Worm (Caenorhabditis elegans) whole organism, L2 larva: Measurements from ENCODE around the gene piit-1.

Experiments
- C34F6.9 ChIP-seq: fragments of 150-350 bp; optimal IDR thresholded peaks from 2 replicates; lab custom pipeline; 2014; ENCODE audit warnings: missing biosample characterization, missing genetic modification characterization
- F13H6.1 ChIP-seq: sonication (generic microtip); optimal IDR thresholded peaks from 2 replicates; lab custom pipeline; 2016; ENCODE audit warnings: missing genetic modification characterization, missing compliant biosample characterization
- R02D3.7 ChIP-seq: fragments of 150-350 bp; optimal IDR thresholded peaks from 2 replicates; lab custom pipeline; 2014; ENCODE audit warnings: missing biosample characterization, missing genetic modification characterization
- Y55F3AM.14 ChIP-seq: fragments of 200-800 bp; sonication (Bioruptor generic); optimal IDR thresholded peaks from 2 replicates; lab custom pipeline; 2018; ENCODE audit warnings: mild to moderate bottlenecking, missing genetic modification characterization, missing compliant biosample characterization
- ZK546.5 ChIP-seq: sonication (generic microtip); optimal IDR thresholded peaks from 2 replicates; lab custom pipeline; 2017; ENCODE audit warnings: missing biosample characterization, missing genetic modification characterization
- alr-1 ChIP-seq: fragments of 150-350 bp; optimal IDR thresholded peaks from 2 replicates; lab custom pipeline; 2014; ENCODE audit warnings: missing biosample characterization, missing genetic modification characterization
- ama-1 ChIP-seq: fragments of 150-350 bp; optimal IDR thresholded peaks from 2 replicates; lab custom pipeline; 2018; ENCODE audit warnings: inconsistent platforms
- blmp-1 ChIP-seq: sonication (generic microtip); optimal IDR thresholded peaks from 2 replicates; lab custom pipeline; 2017; ENCODE audit warnings: missing genetic modification characterization, mild to moderate bottlenecking, missing compliant biosample characterization, antibody characterized with exemption, moderate library complexity; ENCODE audit not compliant: insufficient read depth
- ceh-16 ChIP-seq: fragments of 150-350 bp; optimal IDR thresholded peaks from 2 replicates; lab custom pipeline; 2014; ENCODE audit warnings: missing biosample characterization, missing genetic modification characterization
- ceh-82 ChIP-seq: fragments of 150-350 bp; optimal IDR thresholded peaks from 2 replicates; lab custom pipeline; 2014; ENCODE audit warnings: missing biosample characterization, missing genetic modification characterization
- dmd-4 ChIP-seq: sonication (generic microtip); optimal IDR thresholded peaks from 2 replicates; lab custom pipeline; 2017; ENCODE audit warnings: missing biosample characterization, missing genetic modification characterization
- egl-27 ChIP-seq: sonication (generic microtip); optimal IDR thresholded peaks from 3 replicates; lab custom pipeline; 2017; ENCODE audit warnings: missing biosample characterization, missing genetic modification reagents, missing genetic modification characterization
- elt-1 ChIP-seq: fragments of 150-350 bp; optimal IDR thresholded peaks from 2 replicates; lab custom pipeline; 2014; ENCODE audit warnings: missing biosample characterization, missing genetic modification characterization
- elt-3 ChIP-seq: sonication (generic microtip); optimal IDR thresholded peaks from 2 replicates; lab custom pipeline; 2017; ENCODE audit warnings: missing biosample characterization, missing genetic modification characterization
- fos-1 ChIP-seq: fragments of 150-350 bp; optimal IDR thresholded peaks from 2 replicates; lab custom pipeline; 2014; ENCODE audit warnings: missing biosample characterization, missing genetic modification characterization
- gmeb-1 ChIP-seq: fragments of 150-350 bp; optimal IDR thresholded peaks from 2 replicates; lab custom pipeline; 2014; ENCODE audit warnings: missing biosample characterization, missing genetic modification characterization
- lin-13 ChIP-seq: fragments of 150-350 bp; optimal IDR thresholded peaks from 2 replicates; lab custom pipeline; 2014; ENCODE audit warnings: missing biosample characterization, missing genetic modification reagents, missing genetic modification characterization
- lin-39 ChIP-seq: fragments of 150-350 bp; optimal IDR thresholded peaks from 2 replicates; lab custom pipeline; 2014; ENCODE audit warnings: missing biosample characterization, missing genetic modification reagents, missing genetic modification characterization
- lsy-2 ChIP-seq, 2 experiments: fragments of 150-350 bp in 1 of 2; sonication (generic microtip) in 1 of 2; optimal IDR thresholded peaks; 2 replicates each; lab custom pipeline; 2014 to 2017; ENCODE audit warnings: missing biosample characterization in 2 of 2, missing genetic modification characterization in 2 of 2
- mdl-1 ChIP-seq, 2 experiments: fragments of 150-350 bp in 1 of 2; sonication (generic microtip) in 1 of 2; optimal IDR thresholded peaks; 2 replicates each; lab custom pipeline; 2017; ENCODE audit warnings: missing biosample characterization in 2 of 2, missing genetic modification characterization in 2 of 2
- nhr-10 ChIP-seq: sonication (generic microtip); optimal IDR thresholded peaks from 2 replicates; lab custom pipeline; 2017; ENCODE audit warnings: missing biosample characterization, missing genetic modification characterization
- nhr-11 ChIP-seq: fragments of 150-350 bp; optimal IDR thresholded peaks from 2 replicates; lab custom pipeline; 2014; ENCODE audit warnings: missing biosample characterization, missing genetic modification characterization
- nhr-12 ChIP-seq: fragments of 150-350 bp; optimal IDR thresholded peaks from 2 replicates; lab custom pipeline; 2014; ENCODE audit warnings: missing biosample characterization, missing genetic modification characterization
- nhr-21 ChIP-seq: fragments of 150-350 bp; optimal IDR thresholded peaks from 2 replicates; lab custom pipeline; 2014; ENCODE audit warnings: missing biosample characterization, missing genetic modification characterization
- nhr-23 ChIP-seq: fragments of 150-350 bp; optimal IDR thresholded peaks from 2 replicates; lab custom pipeline; 2014; ENCODE audit warnings: missing biosample characterization, missing genetic modification reagents, missing genetic modification characterization
- nhr-237 ChIP-seq: fragments of 150-350 bp; optimal IDR thresholded peaks from 2 replicates; lab custom pipeline; 2014; ENCODE audit warnings: missing biosample characterization, missing genetic modification characterization
- nhr-25 ChIP-seq: fragments of 150-350 bp; sonication (generic microtip); optimal IDR thresholded peaks from 3 replicates; lab custom pipeline; 2014; ENCODE audit warnings: missing biosample characterization, missing genetic modification characterization
- nhr-6 ChIP-seq: fragments of 150-350 bp; optimal IDR thresholded peaks from 2 replicates; lab custom pipeline; 2014; ENCODE audit warnings: missing biosample characterization, missing genetic modification characterization
- nhr-77 ChIP-seq: fragments of 150-350 bp; optimal IDR thresholded peaks from 2 replicates; lab custom pipeline; 2014; ENCODE audit warnings: missing biosample characterization, missing genetic modification characterization
- peb-1 ChIP-seq: fragments of 150-350 bp; optimal IDR thresholded peaks from 2 replicates; lab custom pipeline; 2014; ENCODE audit warnings: missing biosample characterization, missing genetic modification characterization
- sem-4 ChIP-seq: fragments of 150-350 bp; optimal IDR thresholded peaks from 2 replicates; lab custom pipeline; 2014; ENCODE audit warnings: missing biosample characterization, missing genetic modification reagents, missing genetic modification characterization
- skn-1 ChIP-seq: sonication (generic microtip); optimal IDR thresholded peaks from 2 replicates; lab custom pipeline; 2017; ENCODE audit warnings: missing biosample characterization, missing genetic modification characterization
- sma-3 ChIP-seq: sonication (generic microtip); optimal IDR thresholded peaks from 2 replicates; lab custom pipeline; 2016; ENCODE audit warnings: missing genetic modification reagents, missing genetic modification characterization, missing compliant biosample characterization
- sma-9 ChIP-seq, 2 experiments: fragments of 150-350 bp in 1 of 2; sonication (generic microtip) in 1 of 2; optimal IDR thresholded peaks; 2 replicates each; lab custom pipeline; 2014 to 2016; ENCODE audit warnings: missing genetic modification characterization in 2 of 2, mild to moderate bottlenecking in 1 of 2, missing biosample characterization in 1 of 2, missing compliant biosample characterization in 1 of 2, missing genetic modification reagents in 1 of 2, moderate library complexity in 1 of 2
- snpc-4 ChIP-seq: fragments of 150-350 bp; optimal IDR thresholded peaks from 2 replicates; lab custom pipeline; 2014; ENCODE audit warnings: missing biosample characterization, missing genetic modification characterization
- unc-39 ChIP-seq: fragments of 150-350 bp; optimal IDR thresholded peaks from 2 replicates; lab custom pipeline; 2014; ENCODE audit warnings: missing biosample characterization, missing genetic modification characterization
- unc-55 ChIP-seq: fragments of 150-350 bp; sonication (generic microtip); optimal IDR thresholded peaks from 3 replicates; lab custom pipeline; 2014; ENCODE audit warnings: missing biosample characterization, missing genetic modification reagents, missing genetic modification characterization
- ztf-11 ChIP-seq: sonication (generic microtip); optimal IDR thresholded peaks from 2 replicates; lab custom pipeline; 2017; ENCODE audit warnings: missing biosample characterization, missing genetic modification characterization
- ztf-4 ChIP-seq: fragments of 150-350 bp; optimal IDR thresholded peaks from 2 replicates; lab custom pipeline; 2014; ENCODE audit warnings: missing biosample characterization, missing genetic modification characterization

piit-1 gene

ce11 chrV:11585122-11585521, 24.8 kb downstream of the piit-1 start (continued):
- TF ChIP-seq ceh-82 (tag; lab: Kevin White, UChicago) (no peak), unc-39 (tag; lab: Kevin White, UChicago) (no peak), blmp-1 (tag; lab: Kevin White, UChicago) (no peak)

- TF ChIP-seq dmd-4 (tag; lab: Kevin White, UChicago) (no peak), nhr-12 (tag; lab: Kevin White, UChicago) (no peak), lin-13 (no peak), ztf-11 (tag; lab: Kevin White, UChicago) (no peak)
Observed at ce11 chrV:11583212-11583611, 26.7 kb downstream of the piit-1 start, which contains the start of gene srx-88. TSS of gene srx-88 (plus strand) at chrV:11583512.

- TF ChIP-seq nhr-77 (tag; lab: Kevin White, UChicago) (no peak), nhr-25 (no peak), elt-1 (tag; lab: Kevin White, UChicago) (no peak), lin-39 (tag; lab: Kevin White, UChicago) (no peak), nhr-6 (tag; lab: Kevin White, UChicago) (no peak), unc-39 (tag; lab: Kevin White, UChicago) (no peak), ZK546.5 (tag; lab: Kevin White, UChicago) (no peak), snpc-4 (tag; lab: Kevin White, UChicago) (no peak), nhr-10 (tag; lab: Kevin White, UChicago) (no peak), blmp-1 (tag; lab: Kevin White, UChicago) (no peak), elt-3 (tag; lab: Kevin White, UChicago) (no peak), gmeb-1 (tag; lab: Kevin White, UChicago) (no peak), nhr-21 (tag; lab: Kevin White, UChicago) (no peak), skn-1 (tag; lab: Kevin White, UChicago) (no peak), mdl-1 (tag; optimal IDR thresholded peaks at IDR 0.05; lab: Kevin White, UChicago) (no peak), peb-1 (tag; lab: Kevin White, UChicago) (no peak), sma-9 (GFP tag; optimal IDR thresholded peaks at IDR 0.05; lab: Kevin White, UChicago) (no peak), sma-9 (tag; optimal IDR thresholded peaks at IDR 0.05; lab: Kevin White, UChicago) (no peak), ceh-82 (tag; lab: Kevin White, UChicago) (no peak), dmd-4 (tag; lab: Kevin White, UChicago) (no peak), sem-4 (tag; lab: Kevin White, UChicago) (no peak)
- TF ChIP-seq, all 48 proteins: peak for 0
Observed at ce11 chrV:11580826-11581225, 29.1 kb downstream of the piit-1 start, which contains the start of gene srx-90. TSS of gene srx-90 (plus strand) at chrV:11581126.

- TF ChIP-seq sma-9 (GFP tag; optimal IDR thresholded peaks at IDR 0.05; lab: Kevin White, UChicago), result no peak
- no peak for TF ChIP-seq sma-9 (tag; optimal IDR thresholded peaks at IDR 0.05; lab: Kevin White, UChicago)
- TF ChIP-seq blmp-1 (tag; lab: Kevin White, UChicago), result no peak
- peak; percentile 7 for TF ChIP-seq fos-1
- TF ChIP-seq nhr-23 (tag; lab: Kevin White, UChicago), result no peak
- peak in 1 of 2 experiments; percentile 37 for TF ChIP-seq lsy-2 (tag; optimal IDR thresholded peaks at IDR 0.05; lab: Kevin White, UChicago)
- TF ChIP-seq nhr-77 (tag; lab: Kevin White, UChicago), result no peak
- TF ChIP-seq snpc-4 (tag; lab: Kevin White, UChicago), result no peak
- no peak for TF ChIP-seq skn-1 (tag; lab: Kevin White, UChicago)
Observed at ce11 chrV:11574563-11574962, 35.4 kb downstream of the piit-1 start.

ce11 chrV:11572803-11573490, 37.0 kb downstream of the piit-1 start, which contains the start of the genes H12C20.7 and nhr-68:
TSS of gene H12C20.7 (minus strand) at chrV:11572990.
TSS of gene nhr-68 (plus strand) at chrV:11573440.
- TF ChIP-seq nhr-11 (peak; percentile 4), unc-55 (GFP tag; lab: Kevin White, UChicago) (no peak), dmd-4 (tag; lab: Kevin White, UChicago) (no peak), ama-1 (lab: Kevin White, UChicago) (peak; percentile 44), nhr-6 (tag; lab: Kevin White, UChicago) (peak; percentile 71), sma-3 (GFP tag; lab: Kevin White, UChicago) (peak; percentile 99), sma-9 (GFP tag; optimal IDR thresholded peaks at IDR 0.05; lab: Kevin White, UChicago) (peak; percentile 100), sma-9 (tag; optimal IDR thresholded peaks at IDR 0.05; lab: Kevin White, UChicago) (peak; percentile 32), gmeb-1 (tag; lab: Kevin White, UChicago) (peak; percentile 63), Y55F3AM.14 (peak; percentile 82), ceh-16 (tag; lab: Kevin White, UChicago) (peak; percentile 45), unc-39 (tag; lab: Kevin White, UChicago) (no peak), lin-39 (tag; lab: Kevin White, UChicago) (no peak), sem-4 (tag; lab: Kevin White, UChicago) (peak; percentile 90), ZK546.5 (tag; lab: Kevin White, UChicago) (no peak), nhr-21 (tag; lab: Kevin White, UChicago) (peak; percentile 99), R02D3.7 (no peak), nhr-23 (tag; lab: Kevin White, UChicago) (no peak), F13H6.1 (tag; lab: Kevin White, UChicago) (peak; percentile 97), ceh-82 (tag; lab: Kevin White, UChicago) (no peak), elt-3 (tag; lab: Kevin White, UChicago) (no peak), egl-27 (tag; lab: Kevin White, UChicago) (peak; percentile 67), nhr-237 (tag; lab: Kevin White, UChicago) (no peak), alr-1 (no peak), peb-1 (tag; lab: Kevin White, UChicago) (no peak), lin-13 (peak; percentile 47), ztf-4 (tag; lab: Kevin White, UChicago) (peak; percentile 38), C34F6.9 (tag; lab: Kevin White, UChicago) (peak; percentile 49), blmp-1 (tag; lab: Kevin White, UChicago) (peak; percentile 85), skn-1 (tag; lab: Kevin White, UChicago) (no peak)
